Worm (Caenorhabditis elegans): ENCODE data around the gene unc-112.

Gene unc-112

DNA sequence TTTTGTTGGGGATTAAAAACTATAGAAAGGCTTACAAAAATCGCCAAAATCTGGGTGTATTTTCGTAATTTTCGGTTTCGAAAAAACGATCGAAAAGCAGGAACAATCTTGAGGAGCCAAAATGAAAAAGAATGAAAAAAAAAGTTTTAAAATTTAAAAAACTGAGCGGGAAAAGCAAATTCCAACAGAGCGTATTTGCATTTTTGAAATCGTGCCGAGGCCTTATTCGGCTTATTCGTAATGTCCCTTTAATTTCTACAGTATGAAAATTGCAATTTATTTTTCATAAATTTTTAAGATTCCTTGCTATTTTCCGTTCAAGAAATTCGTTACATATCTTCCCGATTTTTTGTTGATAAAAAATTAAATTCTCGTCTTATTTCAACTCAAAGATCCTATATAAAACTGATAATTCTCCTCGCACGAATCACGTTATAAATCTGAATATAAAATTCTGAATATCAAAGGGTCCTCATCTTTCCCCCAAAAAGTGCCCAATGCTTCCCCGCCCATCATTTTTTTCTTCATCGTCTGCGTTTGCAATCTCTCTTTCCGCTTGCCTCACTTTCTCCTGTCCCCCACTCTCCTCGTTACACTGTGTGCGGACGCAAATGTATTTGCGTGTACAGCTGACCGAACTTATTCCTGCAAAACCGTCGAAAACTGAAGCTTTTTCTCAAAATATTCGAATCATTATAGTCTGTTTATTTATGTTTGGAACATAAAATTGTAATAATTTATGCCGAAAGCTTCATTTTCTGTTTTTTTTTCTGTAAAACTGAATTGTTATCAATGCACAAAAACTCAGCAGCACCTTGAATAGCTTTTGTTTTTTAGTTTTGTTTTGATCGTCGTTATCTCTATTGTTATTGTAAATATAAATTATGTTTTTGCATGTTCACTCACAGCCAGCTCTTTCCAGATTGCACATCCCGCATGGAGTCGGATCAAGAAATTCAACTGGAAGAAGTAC is 50.4 kb downstream of the unc-112 start, which contains the start of the genes rfc-1 and pmp-3:
TSS of gene rfc-1 (minus strand) at position 163 of the 973 bp plus-strand sequence.
TSS of gene pmp-3 (plus strand) at position 923 of the 973 bp plus-strand sequence.
- TF ChIP-seq W03F9.2 (tag; optimal IDR thresholded peaks at IDR 0.05) = peak; percentile 62
- TF ChIP-seq dao-5 (tag; optimal IDR thresholded peaks at IDR 0.05) = no peak
- no peak for TF ChIP-seq him-1 (tag; optimal IDR thresholded peaks at IDR 0.05)

DNA sequence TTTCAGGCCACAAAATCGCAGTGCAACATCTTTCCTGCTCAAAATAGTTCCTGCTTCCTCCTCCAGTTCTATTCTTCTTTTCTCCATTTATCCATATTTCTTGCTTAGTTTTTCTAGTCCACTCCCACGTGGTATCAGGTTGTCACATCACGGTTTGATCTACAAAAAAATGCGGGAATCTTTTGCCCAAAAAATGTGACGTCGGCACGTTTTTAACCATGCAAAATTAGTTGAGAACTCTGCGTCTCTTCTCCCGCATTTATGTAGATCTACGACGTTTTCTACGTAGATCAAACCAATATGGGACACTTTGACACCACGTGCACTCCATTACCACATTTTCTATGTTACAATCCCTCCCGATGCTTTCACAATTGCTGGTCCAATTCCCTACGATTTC is 54.4 kb downstream of the unc-112 start:
- TF ChIP-seq him-1 (tag; optimal IDR thresholded peaks at IDR 0.05) (no peak), dao-5 (tag; optimal IDR thresholded peaks at IDR 0.05) (no peak), W03F9.2 (tag; optimal IDR thresholded peaks at IDR 0.05) (no peak)

All from whole organism, L4/young adult.